Fruit fly (Drosophila melanogaster) S2 (cell line): ENCODE measurements around the gene CG4511.

ENCODE experiments used
- CG8478 ChIP-seq: fragments of >200 bp; optimal IDR thresholded peaks from 2 replicates; lab custom pipeline; 2018
- CTCF ChIP-seq, 2 experiments: fragments of >200 bp; optimal IDR thresholded peaks; 2 replicates each; lab custom pipeline; 2018

Gene CG4511

DNA sequence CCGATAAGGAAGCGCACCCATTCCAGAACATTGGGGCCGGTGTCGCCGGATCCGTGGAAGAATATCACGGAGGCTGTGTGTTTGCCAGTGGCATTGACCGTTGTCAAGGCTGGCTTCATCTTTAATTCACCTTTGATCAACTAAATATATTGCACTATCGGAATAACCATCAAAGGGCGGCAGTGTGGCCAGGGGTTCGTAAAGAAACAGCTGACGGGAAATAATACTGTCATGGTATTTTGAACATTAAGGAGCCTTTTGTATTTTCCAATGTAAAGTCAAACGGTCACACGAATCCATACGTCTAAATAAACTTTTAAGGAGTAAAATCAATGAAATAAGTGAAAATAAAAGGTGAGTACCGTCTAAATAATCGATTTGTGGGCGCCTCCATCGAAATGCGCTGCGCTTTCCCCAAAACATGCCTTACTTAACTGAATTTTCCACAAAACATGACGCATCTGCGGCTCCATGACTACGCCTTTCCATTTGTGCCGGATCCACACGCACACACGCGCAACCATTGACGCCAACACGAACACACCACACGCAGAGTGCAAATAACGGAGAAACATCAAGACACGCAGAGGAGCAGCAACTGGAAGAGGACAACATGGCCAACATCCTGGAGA, at the start of gene CG4511, which contains the start of gene CG6567:
CG4511 (plus strand) TSS at position 259 of the 632 bp plus-strand sequence.
CG6567 (minus strand) TSS at position 209 of the 632 bp plus-strand sequence.
- no peak for TF ChIP-seq CTCF (optimal IDR thresholded peaks at IDR 0.05; lab: Kevin White, UChicago)

DNA sequence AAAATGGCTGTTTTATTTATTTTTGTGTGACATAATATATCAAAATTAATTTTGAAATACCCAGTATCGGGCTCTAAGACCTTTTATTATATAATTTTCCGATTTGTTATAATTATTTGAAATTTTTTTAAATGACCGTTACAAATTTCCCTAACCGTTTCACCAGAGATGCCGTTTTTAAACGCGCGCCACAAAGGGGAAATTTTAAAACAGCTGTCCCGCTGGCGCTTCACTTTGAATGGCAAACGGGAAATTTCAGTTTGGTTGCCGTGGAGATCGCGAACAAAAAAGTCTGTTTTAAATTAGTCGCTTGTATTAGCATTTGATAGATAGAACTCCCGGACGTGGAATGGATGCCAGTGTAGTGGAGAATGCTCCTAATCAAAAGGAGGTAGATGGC, 39.3 kb upstream of the CG4511 start, which contains the start of the genes CG14693 and TTLL15:
CG14693 (minus strand) TSS at position 16 of the 400 bp plus-strand sequence.
TTLL15 (plus strand) TSS at position 257 of the 400 bp plus-strand sequence.
- TF ChIP-seq CTCF (optimal IDR thresholded peaks at IDR 0.05; lab: Kevin White, UChicago) (no peak), CG8478 (lab: Kevin White, UChicago) (no peak)

DNA sequence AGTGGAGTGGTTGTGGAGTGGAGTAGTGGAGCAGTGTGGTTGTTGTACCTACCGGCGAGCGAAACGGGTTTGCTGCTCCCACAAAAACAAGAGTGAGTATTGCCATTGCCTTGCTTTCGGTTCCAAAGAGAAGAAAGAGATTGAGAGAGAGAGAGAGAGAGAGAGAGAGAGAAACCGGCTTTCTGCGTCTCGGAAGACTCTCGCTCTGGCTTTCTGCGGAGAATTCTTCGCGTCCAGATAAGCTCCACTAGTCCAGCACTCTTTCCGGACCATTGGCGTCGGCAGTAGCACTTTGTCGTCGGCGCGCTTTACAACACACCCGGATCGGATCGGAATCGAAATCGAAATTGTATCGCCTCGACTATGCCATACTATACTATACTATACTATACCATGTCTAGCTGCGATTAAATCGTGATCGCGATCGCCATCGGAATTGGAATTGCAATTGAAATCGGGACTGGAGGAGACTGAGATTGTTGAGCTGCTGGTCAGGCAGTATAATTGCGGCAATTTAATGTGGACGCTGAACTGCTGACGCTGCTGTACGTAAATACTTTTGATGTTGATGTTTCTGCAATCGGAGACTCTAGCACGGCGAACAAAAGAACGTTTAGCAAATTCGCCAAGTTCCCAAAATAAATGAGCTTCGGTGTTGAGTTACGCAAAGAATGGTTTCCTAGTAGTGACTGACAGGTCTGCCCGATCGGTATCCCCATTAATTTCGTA, 27.3 kb upstream of the CG4511 start, which contains the start of gene Cad86C:
Cad86C (plus strand) TSS at position 284 of the 729 bp plus-strand sequence.
- no peak for TF ChIP-seq CG8478 (lab: Kevin White, UChicago)
- TF ChIP-seq CTCF (optimal IDR thresholded peaks at IDR 0.05; lab: Kevin White, UChicago): no peak

DNA sequence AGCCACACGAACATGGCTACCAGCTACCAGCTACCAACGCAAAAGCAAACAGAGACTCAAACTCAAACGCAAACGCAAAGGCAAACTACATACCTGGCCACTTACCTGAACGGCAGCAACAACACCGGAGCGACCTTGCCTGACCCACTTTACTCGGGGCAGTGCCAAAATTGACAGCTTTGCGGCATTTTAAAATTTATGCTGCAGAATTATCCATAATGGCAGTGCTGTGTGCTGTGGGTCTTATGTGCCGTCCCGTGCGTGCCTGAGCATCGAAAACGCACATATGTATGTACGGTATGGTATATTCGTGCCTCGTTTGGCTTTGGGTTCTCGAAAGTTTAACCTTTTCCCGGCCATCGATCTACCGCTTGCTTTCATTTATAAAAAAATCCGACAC, 25.6 kb upstream of the CG4511 start:
- TF ChIP-seq CTCF (optimal IDR thresholded peaks at IDR 0.05; lab: Kevin White, UChicago) (no peak), CG8478 (lab: Kevin White, UChicago) (no peak)

DNA sequence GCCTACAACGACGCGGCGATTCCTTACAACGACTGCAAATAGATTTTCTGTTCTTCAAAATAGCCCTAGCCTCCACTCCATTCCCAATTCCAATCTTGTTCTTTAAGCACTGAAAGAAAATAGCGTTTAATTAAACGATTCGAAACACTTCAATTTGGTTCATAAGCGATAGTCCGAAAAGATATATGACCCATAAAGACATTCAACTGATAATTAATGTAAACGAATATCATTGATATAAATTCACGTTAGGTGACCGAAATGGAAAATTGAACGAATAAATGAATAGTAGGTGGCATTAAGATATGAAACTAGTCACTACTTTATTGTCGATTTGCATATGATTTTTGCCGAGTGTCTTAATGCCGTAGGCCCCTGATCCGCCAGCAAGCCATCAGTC, 24.6 kb upstream of the CG4511 start:
- TF ChIP-seq CG8478 (lab: Kevin White, UChicago) (no peak), CTCF (optimal IDR thresholded peaks at IDR 0.05; lab: Kevin White, UChicago) (no peak)

DNA sequence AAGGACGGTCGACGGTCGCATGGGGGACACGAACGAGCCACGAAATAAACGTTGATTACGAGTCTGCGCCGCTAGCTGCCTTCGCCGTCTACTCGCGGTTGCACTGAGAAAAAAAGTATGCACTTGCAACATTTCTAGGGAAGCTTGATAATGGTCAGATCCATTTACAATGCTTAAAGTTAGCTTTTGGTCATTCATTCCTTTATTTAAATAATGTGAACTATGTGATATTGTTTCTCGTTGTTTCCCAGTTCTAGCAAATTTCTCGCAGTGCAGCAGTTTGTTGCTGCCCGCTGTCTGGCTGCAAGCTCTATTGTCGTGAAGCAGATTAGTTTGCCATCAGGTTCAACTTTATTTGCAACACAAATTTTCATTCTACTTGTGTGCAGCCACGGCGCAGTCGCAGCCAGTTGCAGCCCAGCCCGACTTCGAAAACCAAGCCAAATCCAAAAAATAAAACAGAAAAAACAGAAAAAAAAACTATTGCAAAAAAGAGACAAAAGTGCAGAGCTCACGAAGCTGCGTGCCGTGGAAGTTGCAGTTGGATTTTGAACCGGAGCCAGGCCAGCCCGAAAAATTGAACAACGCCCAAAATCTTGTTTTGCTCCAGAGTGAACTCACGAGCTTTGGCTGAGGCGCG, 21.7 kb upstream of the CG4511 start:
- no peak for TF ChIP-seq CG8478 (lab: Kevin White, UChicago)

DNA sequence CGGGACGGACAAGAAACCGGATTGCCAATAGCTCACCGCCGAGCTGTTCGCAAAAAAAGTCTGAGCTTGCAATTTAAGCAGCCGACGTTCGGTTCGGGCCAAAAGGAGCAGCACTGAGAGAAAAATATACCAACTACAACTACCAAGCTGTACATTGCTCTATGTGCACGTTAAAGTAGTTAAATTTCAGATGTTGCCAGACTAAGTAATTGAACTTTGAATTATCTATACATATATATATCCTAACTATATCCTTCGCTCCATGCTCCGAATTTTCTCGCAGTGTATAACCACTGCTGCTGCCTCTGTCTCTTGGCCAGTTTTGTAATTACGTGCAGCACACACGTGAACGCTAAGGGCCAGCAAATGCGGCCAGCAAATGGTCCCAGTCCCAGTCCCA, 19.4 kb upstream of the CG4511 start:
- TF ChIP-seq CG8478 (lab: Kevin White, UChicago) (no peak), CTCF (optimal IDR thresholded peaks at IDR 0.05; lab: Kevin White, UChicago) (no peak)

DNA sequence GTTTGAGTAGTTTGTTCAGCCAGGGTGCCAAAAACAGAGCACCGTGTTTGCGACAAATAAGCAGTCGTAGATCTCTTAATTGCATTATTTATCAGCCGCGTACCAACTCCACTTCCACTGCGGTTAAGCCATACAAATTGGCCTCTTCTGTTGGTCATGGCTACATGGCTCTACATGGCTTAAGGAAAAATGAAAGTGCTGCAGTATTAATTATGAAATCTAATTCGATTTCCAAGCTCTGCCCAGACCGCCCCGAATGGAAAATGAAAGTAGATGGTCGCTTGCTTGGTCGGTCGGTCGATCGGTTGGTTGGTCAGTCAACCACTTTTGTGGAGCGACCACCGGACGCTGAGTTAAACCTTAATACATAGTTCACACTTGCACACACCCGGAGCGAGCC, 17.4 kb upstream of the CG4511 start:
- no peak for TF ChIP-seq CTCF (optimal IDR thresholded peaks at IDR 0.05; lab: Kevin White, UChicago)
- no peak for TF ChIP-seq CG8478 (lab: Kevin White, UChicago)

DNA sequence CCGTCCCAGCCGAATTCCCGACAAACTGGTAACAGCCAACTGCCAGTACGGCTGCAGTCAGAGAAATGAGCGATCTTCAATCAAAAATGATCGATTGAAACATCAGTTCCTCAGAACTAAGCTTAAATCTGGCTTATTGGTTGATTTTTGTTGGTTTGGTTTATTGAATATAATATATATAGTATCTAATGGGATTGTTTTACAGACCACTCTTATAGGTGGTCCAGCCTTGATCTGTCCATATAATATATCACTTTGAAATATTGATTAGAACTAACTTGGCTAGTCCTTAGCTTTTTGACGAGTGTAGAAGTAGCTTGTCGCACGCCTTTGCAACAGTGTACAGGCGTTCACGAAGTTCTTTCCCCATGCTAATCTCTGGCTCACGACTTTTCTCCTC, 11.9 kb upstream of the CG4511 start:
- TF ChIP-seq CTCF (optimal IDR thresholded peaks at IDR 0.05; lab: Kevin White, UChicago) (no peak), CG8478 (lab: Kevin White, UChicago) (no peak)

DNA sequence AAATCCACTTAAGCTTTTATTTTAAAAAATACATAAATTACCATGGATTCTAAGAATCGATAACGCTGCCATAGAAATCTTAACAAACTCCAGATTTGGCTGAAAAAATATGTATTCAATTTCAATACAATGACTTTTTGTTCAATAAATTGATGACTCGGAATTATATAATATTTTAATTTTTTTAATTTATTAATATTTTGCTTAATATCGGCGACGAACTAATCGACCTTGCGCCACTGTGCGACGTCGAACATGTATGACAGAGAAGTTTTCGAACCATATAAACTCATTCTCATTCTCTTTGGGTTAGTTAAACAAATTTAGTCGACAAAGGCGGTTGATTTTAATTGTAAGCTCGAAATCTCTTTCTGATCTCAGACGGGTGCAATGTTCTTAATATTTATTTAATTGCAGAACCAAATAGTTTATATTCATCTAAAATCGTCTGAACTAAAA, 4.8 kb upstream of the CG4511 start, which contains the start of gene CG42394:
CG42394 (plus strand) TSS at position 311 of the 459 bp plus-strand sequence.
- TF ChIP-seq CTCF (optimal IDR thresholded peaks at IDR 0.05; lab: Kevin White, UChicago) (no peak), CG8478 (lab: Kevin White, UChicago) (no peak)

DNA sequence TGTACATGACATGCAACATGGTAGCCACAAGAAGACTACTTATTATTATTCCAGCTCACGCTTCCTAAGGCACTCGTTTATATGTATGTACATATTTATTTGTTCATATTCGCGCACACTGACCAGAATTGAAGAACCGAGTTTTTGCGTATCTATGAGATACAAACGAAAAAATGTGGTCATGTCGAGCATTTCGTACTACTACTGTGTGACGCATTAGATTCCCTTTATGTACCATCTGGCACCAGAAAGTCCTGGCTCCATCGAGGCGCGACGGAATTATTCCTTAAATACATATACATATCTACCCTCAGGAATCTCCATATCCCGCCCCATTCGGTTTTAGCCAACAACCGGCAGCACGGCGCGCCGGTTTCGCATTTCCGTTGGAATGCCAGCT, 3.7 kb upstream of the CG4511 start:
- no peak for TF ChIP-seq CTCF (optimal IDR thresholded peaks at IDR 0.05; lab: Kevin White, UChicago)
- no peak for TF ChIP-seq CG8478 (lab: Kevin White, UChicago)

DNA sequence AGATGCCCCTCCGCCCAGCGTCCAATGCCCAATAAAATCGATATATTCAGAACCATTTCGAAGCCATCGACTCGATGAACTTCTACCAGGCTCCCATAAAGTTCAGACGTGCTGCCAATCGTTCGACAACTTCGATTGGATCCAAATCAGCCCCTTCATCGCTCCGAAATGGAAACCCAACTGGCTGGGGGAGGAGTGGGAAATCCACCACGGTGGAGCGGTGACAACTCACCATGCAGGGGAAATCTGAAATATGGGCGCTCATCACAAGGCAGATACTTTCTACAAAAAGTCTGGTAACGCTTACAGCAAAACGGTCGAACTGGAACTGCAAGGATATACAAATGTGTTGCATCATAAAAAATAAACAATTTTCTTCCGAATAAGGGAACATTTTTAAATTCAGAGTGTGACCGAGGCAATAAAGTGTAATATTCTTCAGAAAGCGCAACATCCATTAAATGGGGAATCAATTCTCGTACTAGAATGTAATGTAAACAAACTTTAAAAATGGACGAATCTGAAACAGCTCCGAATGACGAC, 2.0 kb upstream of the CG4511 start, which contains the start of gene CG4565:
CG4565 (plus strand) TSS at position 493 of the 543 bp plus-strand sequence.
- TF ChIP-seq CTCF (optimal IDR thresholded peaks at IDR 0.05; lab: Kevin White, UChicago): no peak
- no peak for TF ChIP-seq CG8478 (lab: Kevin White, UChicago)

DNA sequence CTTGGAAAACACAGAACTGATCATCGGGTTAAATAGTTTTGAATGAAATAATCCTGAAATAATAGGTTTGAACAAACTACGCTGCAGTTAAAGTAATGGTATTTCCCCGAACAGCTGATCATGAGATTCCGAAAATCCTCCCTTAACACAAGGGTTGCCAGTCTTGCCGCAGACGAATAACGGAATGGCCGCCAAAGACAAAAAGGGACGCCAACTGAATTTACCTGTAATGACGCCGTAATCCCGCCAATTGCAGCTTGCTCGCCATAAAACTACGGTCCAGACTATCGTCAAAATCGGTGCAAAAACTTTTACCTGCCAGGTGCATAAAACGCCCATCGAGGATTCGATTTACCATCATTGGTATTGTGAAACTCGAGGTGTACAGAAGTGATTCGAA, 2.3 kb downstream of the CG4511 start, which contains the start of gene CG4570:
CG4570 (plus strand) TSS at position 190 of the 400 bp plus-strand sequence.
- TF ChIP-seq CG8478 (lab: Kevin White, UChicago): no peak
- no peak for TF ChIP-seq CTCF (optimal IDR thresholded peaks at IDR 0.05; lab: Kevin White, UChicago)

DNA sequence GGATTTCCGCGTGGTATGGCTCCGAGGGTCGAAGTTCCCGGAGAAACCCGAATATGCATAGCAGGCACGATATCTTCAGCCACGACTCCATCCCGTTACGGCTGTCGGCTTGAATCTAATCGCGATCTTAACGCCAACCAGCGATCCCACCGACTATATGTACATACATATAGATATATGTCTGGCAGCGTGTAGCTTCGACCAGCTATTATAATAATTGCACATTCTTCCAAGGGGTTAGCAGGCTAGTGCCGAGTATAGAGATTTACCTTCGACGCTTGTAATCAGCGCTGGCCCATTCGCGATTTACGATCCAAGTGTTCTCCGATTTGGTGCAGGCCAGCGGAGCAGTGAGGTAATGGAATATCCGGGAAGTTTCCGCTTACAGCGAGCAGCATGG, 5.4 kb downstream of the CG4511 start, which contains the start of gene CG14694:
CG14694 (minus strand) TSS at position 101 of the 400 bp plus-strand sequence.
- TF ChIP-seq CG8478 (lab: Kevin White, UChicago) (no peak), CTCF (optimal IDR thresholded peaks at IDR 0.05; lab: Kevin White, UChicago) (no peak)
